Worm (Caenorhabditis elegans): ENCODE data around the gene swsn-3.
A peak's percentile ranks its signal among the peaks of the same experiment; 100 is the strongest.

swsn-3 gene

DNA sequence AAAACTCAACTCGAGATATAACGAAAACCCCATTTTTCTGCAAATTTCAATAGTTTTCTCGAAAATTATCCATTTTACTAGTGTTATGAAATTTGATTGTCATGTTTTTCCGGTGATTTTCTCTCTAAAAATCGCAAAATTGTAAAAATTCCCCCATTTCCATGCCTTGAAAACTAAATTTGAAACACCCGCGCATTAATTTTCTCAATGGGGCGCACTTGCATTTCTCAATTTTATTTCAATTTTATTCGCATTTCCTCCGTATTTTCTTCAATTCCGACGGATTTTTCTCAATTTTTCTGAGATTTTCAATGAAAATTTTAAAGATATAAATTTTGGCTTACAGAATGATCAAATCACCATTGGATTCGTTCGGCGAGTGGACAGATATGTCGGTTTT lies 36.6 kb upstream of the swsn-3 start, which contains the start of gene Y71H2AM.3 (continued):
- TF ChIP-seq ceh-88 (GFP tag; IDR thresholded peaks at IDR 0.05), result no peak

DNA sequence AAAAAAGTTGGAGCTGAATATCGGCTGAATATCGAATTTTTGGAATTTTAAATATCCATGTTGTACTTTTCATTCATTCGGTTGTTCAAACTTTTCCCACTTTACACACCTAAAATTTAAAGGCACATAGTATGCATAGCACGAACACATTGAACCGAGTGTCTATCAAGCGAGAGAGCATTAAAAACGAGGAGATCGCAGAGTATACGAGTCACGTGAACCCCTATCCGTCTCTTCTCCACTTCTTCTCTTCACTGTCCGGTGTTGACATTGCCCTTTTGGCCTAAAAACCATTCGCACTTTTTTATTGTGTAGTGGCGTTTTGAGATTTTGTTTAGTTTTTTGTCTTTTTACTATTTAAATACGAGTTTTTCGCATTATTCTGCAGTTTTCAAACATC lies 36.0 kb upstream of the swsn-3 start:
- TF ChIP-seq C16A3.4 (tag; optimal IDR thresholded peaks at IDR 0.05) (peak; percentile 62), nhr-85 (tag) (peak; percentile 78), ztf-11 (tag; optimal IDR thresholded peaks at IDR 0.05) (no peak), pax-3 (tag; optimal IDR thresholded peaks at IDR 0.05) (no peak), skn-1 (tag; optimal IDR thresholded peaks at IDR 0.05) (peak; percentile 14), vab-15 (tag; optimal IDR thresholded peaks at IDR 0.05) (no peak), aha-1 (tag; optimal IDR thresholded peaks at IDR 0.05) (no peak), hpl-2 (GFP tag; optimal IDR thresholded peaks at IDR 0.05) (no peak), jun-1 (tag; optimal IDR thresholded peaks at IDR 0.05) (peak; percentile 33), fos-1 (tag; optimal IDR thresholded peaks at IDR 0.05) (no peak), nhr-90 (tag; optimal IDR thresholded peaks at IDR 0.05; ENCODE audit: poor library complexity) (peak; percentile 42), efl-1 (optimal IDR thresholded peaks at IDR 0.05) (peak; percentile 80), efl-1 (GFP tag; optimal IDR thresholded peaks at IDR 0.05 in 1 of 2) (peak; percentile 78 to 98), nhr-19 (GFP tag; conservative IDR thresholded peaks at IDR 0.05) (peak; percentile 43), blmp-1 (tag; optimal IDR thresholded peaks at IDR 0.05) (peak; percentile 61), sox-4 (tag; optimal IDR thresholded peaks at IDR 0.05) (no peak), ceh-82 (tag; optimal IDR thresholded peaks at IDR 0.05) (peak in 2 of 3 experiments; percentile 36 to 41), tlp-1 (tag; optimal IDR thresholded peaks at IDR 0.05) (no peak), nhr-47 (tag; optimal IDR thresholded peaks at IDR 0.05) (peak; percentile 44), irx-1 (tag; optimal IDR thresholded peaks at IDR 0.05) (peak; percentile 19), lin-14 (GFP tag; optimal IDR thresholded peaks at IDR 0.05) (peak; percentile 90), dsc-1 (tag; optimal IDR thresholded peaks at IDR 0.05) (peak; percentile 37), Y116A8C.19 (tag; optimal IDR thresholded peaks at IDR 0.05; ENCODE audit: borderline replicate concordance) (no peak), sptf-1 (tag; optimal IDR thresholded peaks at IDR 0.05) (no peak), zip-4 (GFP tag; optimal IDR thresholded peaks at IDR 0.05) (no peak), nhr-84 (tag; optimal IDR thresholded peaks at IDR 0.05) (no peak), swsn-7 (tag; optimal IDR thresholded peaks at IDR 0.05) (peak; percentile 55), lin-15B (tag; optimal IDR thresholded peaks at IDR 0.05) (no peak), unc-130 (tag; optimal IDR thresholded peaks at IDR 0.05) (peak; percentile 45), F16B12.6 (tag; optimal IDR thresholded peaks at IDR 0.05) (peak; percentile 54), lin-35 (GFP tag; optimal IDR thresholded peaks at IDR 0.05) (peak; percentile 79 to 80), ces-1 (GFP tag; optimal IDR thresholded peaks at IDR 0.05) (no peak), ama-1 (optimal IDR thresholded peaks at IDR 0.05) (no peak), unc-30 (tag; optimal IDR thresholded peaks at IDR 0.05) (no peak), dpl-1 (GFP tag; optimal IDR thresholded peaks at IDR 0.05) (peak; percentile 65 to 78 (median 77)), lin-39 (tag; optimal IDR thresholded peaks at IDR 0.05) (peak; percentile 41), efl-3 (GFP tag; optimal IDR thresholded peaks at IDR 0.05) (no peak), ztf-4 (tag; optimal IDR thresholded peaks at IDR 0.05) (peak; percentile 40), xbp-1 (tag; optimal IDR thresholded peaks at IDR 0.05) (peak; percentile 46), lsy-2 (tag; optimal IDR thresholded peaks at IDR 0.05) (peak; percentile 76 to 79), pqm-1 (tag; optimal IDR thresholded peaks at IDR 0.05) (no peak), nhr-20 (tag; optimal IDR thresholded peaks at IDR 0.05) (peak; percentile 68), nhr-71 (tag; optimal IDR thresholded peaks at IDR 0.05) (peak; percentile 68), aly-2 (tag; optimal IDR thresholded peaks at IDR 0.05) (no peak), nhr-237 (tag; optimal IDR thresholded peaks at IDR 0.05) (no peak), grh-1 (GFP tag; IDR thresholded peaks at IDR 0.05) (peak; percentile 36; the same call in 1 of the 2 replicates), mep-1 (tag; optimal IDR thresholded peaks at IDR 0.05) (peak; percentile 86), alr-1 (tag; optimal IDR thresholded peaks at IDR 0.05; ENCODE audit: borderline replicate concordance) (no peak), lin-13 (GFP tag; optimal IDR thresholded peaks at IDR 0.05) (peak; percentile 72), nhr-11 (tag; optimal IDR thresholded peaks at IDR 0.05) (no peak), mdl-1 (tag; optimal IDR thresholded peaks at IDR 0.05) (peak in 1 of 2 experiments; percentile 74)
